Worm (Caenorhabditis elegans) whole organism, midembryonic: ENCODE measurements around the gene C35A5.3.

ENCODE experiments used
- klf-2 ChIP-seq: fragments of 200-800 bp; sonication (Bioruptor generic); conservative IDR thresholded peaks from 2 replicates; pipeline ENCODE4 v1.3.6; 2022; ENCODE audit warnings: missing genetic modification reagents, missing genetic modification characterization, missing compliant biosample characterization
- ztf-23 ChIP-seq: fragments of 200-800 bp; sonication (Bioruptor generic); IDR thresholded peaks from 2 replicates; pipeline ENCODE4 v1.3.6; 2022; ENCODE audit warnings: missing genetic modification reagents, missing genetic modification characterization, missing compliant biosample characterization
- ztf-29 ChIP-seq: fragments of 200-800 bp; sonication (Bioruptor generic); IDR thresholded peaks from 2 replicates; pipeline ENCODE4 v1.3.6; 2022; ENCODE audit warnings: missing genetic modification reagents, missing genetic modification characterization, missing compliant biosample characterization

ce11 chrV:10528500-10528899 lies 27.3 kb upstream of the C35A5.3 start, which contains the start of gene F25D1.3:
- TF ChIP-seq klf-2 (no peak), ztf-29 (GFP tag; lab: Robert Waterston, UW) (no peak), ztf-23 (GFP tag; lab: Robert Waterston, UW) (no peak)
